Worm (Caenorhabditis elegans) whole organism, L4 larva: ENCODE measurements around the gene T14B1.1.

Experiments used
- F37D6.2 ChIP-seq: sonication (generic microtip); optimal IDR thresholded peaks from 2 replicates; lab custom pipeline; 2016; ENCODE audit warnings: mild to moderate bottlenecking, missing genetic modification characterization, missing compliant biosample characterization
- F44E2.7 ChIP-seq: fragments of 200-800 bp; sonication (Bioruptor generic); IDR thresholded peaks from 2 replicates; pipeline ENCODE4 v2.1.2; 2022; ENCODE audit warnings: missing genetic modification characterization, missing compliant biosample characterization
- R02D3.7 ChIP-seq: fragments of 150-350 bp; sonication (generic microtip); optimal IDR thresholded peaks from 3 replicates; lab custom pipeline; 2014; ENCODE audit warnings: missing biosample characterization, missing genetic modification characterization
- Y5F2A.4 ChIP-seq: fragments of 200-800 bp; sonication (Bioruptor generic); optimal IDR thresholded peaks from 2 replicates; lab custom pipeline; 2018; ENCODE audit warnings: mild to moderate bottlenecking, missing genetic modification characterization, missing compliant biosample characterization
- Y75B8A.6 ChIP-seq: fragments of 200-800 bp; sonication (Bioruptor generic); IDR thresholded peaks from 2 replicates; pipeline ENCODE4 v1.3.6; 2022; ENCODE audit warnings: missing genetic modification reagents, missing genetic modification characterization, missing compliant biosample characterization
- ama-1 ChIP-seq: fragments of 150-350 bp; optimal IDR thresholded peaks from 2 replicates; lab custom pipeline; 2014; ENCODE audit warnings: inconsistent platforms, mixed read lengths
- arid-1 ChIP-seq: fragments of 200-800 bp; sonication (Bioruptor generic); conservative IDR thresholded peaks from 2 replicates; pipeline ENCODE4 v1.3.6; 2022; ENCODE audit warnings: missing genetic modification reagents, missing genetic modification characterization, missing compliant biosample characterization
- ceh-20 ChIP-seq: fragments of 200-800 bp; sonication (Bioruptor generic); IDR thresholded peaks from 2 replicates; pipeline ENCODE4 v1.3.6; 2022; ENCODE audit warnings: missing genetic modification reagents, missing genetic modification characterization, missing compliant biosample characterization
- ceh-32 ChIP-seq: sonication (generic microtip); optimal IDR thresholded peaks from 2 replicates; lab custom pipeline; 2016; ENCODE audit warnings: mild to moderate bottlenecking, missing genetic modification characterization, missing compliant biosample characterization; ENCODE audit not compliant: poor library complexity
- daf-16 ChIP-seq, 3 experiments: sonication (generic microtip); optimal IDR thresholded peaks; 2 replicates each; lab custom pipeline; 2016 to 2017; ENCODE audit warnings: missing genetic modification characterization in 3 of 3, missing genetic modification reagents in 3 of 3, mild to moderate bottlenecking in 2 of 3, missing compliant biosample characterization in 2 of 3, missing biosample characterization in 1 of 3, moderate library complexity in 1 of 3
- daf-19 ChIP-seq: fragments of 200-800 bp; sonication (Bioruptor generic); conservative IDR thresholded peaks from 2 replicates; pipeline ENCODE4 v1.3.6; 2022; ENCODE audit warnings: missing genetic modification characterization, missing compliant biosample characterization
- daf-8 ChIP-seq: fragments of 200-800 bp; sonication (Bioruptor generic); IDR thresholded peaks from 2 replicates; pipeline ENCODE4 v1.3.6; 2022; ENCODE audit warnings: missing genetic modification characterization, missing compliant biosample characterization
- dmd-6 ChIP-seq: fragments of 200-800 bp; sonication (Bioruptor generic); IDR thresholded peaks from 2 replicates; pipeline ENCODE4 v1.3.6; 2022; ENCODE audit warnings: missing genetic modification reagents, missing genetic modification characterization, missing compliant biosample characterization
- duxl-1 ChIP-seq: sonication (generic microtip); optimal IDR thresholded peaks from 2 replicates; lab custom pipeline; 2016; ENCODE audit warnings: mild to moderate bottlenecking, missing genetic modification characterization, moderate library complexity, missing compliant biosample characterization; ENCODE audit not compliant: poor library complexity
- fos-1 ChIP-seq: fragments of 150-350 bp; optimal IDR thresholded peaks from 2 replicates; lab custom pipeline; 2014; ENCODE audit warnings: missing biosample characterization, missing genetic modification characterization
- hif-1 ChIP-seq, 2 experiments: sonication (generic microtip); optimal IDR thresholded peaks; 2 replicates each; lab custom pipeline; 2016 to 2017; ENCODE audit warnings: missing compliant biosample characterization in 2 of 2, missing genetic modification characterization in 2 of 2, missing genetic modification reagents in 2 of 2, missing genotype in 2 of 2, mild to moderate bottlenecking in 1 of 2
- hlh-11 ChIP-seq: fragments of 200-800 bp; sonication (Bioruptor generic); optimal IDR thresholded peaks from 2 replicates; lab custom pipeline; 2018; ENCODE audit warnings: mild to moderate bottlenecking, missing genetic modification characterization, missing compliant biosample characterization
- jun-1 ChIP-seq: fragments of 150-350 bp; optimal IDR thresholded peaks from 2 replicates; lab custom pipeline; 2014; ENCODE audit warnings: missing biosample characterization, missing genetic modification reagents, missing genetic modification characterization
- lin-1 ChIP-seq: fragments of 200-800 bp; sonication (Bioruptor generic); IDR thresholded peaks from 2 replicates; pipeline ENCODE4 v1.3.6; 2022; ENCODE audit warnings: missing genetic modification reagents, missing genetic modification characterization, missing compliant biosample characterization
- lsy-2 ChIP-seq, 2 experiments: fragments of 150-350 bp in 1 of 2; sonication (generic microtip) in 1 of 2; optimal IDR thresholded peaks; 2 replicates each; lab custom pipeline; 2014 to 2017; ENCODE audit warnings: missing biosample characterization in 2 of 2, missing genetic modification characterization in 2 of 2
- madf-5 ChIP-seq, 2 experiments: fragments of 200-800 bp; sonication (Bioruptor generic); IDR thresholded peaks; 2 replicates each; pipeline ENCODE4 v1.3.6; 2022; ENCODE audit warnings: missing compliant biosample characterization in 2 of 2, missing genetic modification characterization in 2 of 2
- mdt-29 ChIP-seq: fragments of 200-800 bp; sonication (Bioruptor generic); IDR thresholded peaks from 2 replicates; pipeline ENCODE4 v1.3.6; 2022; ENCODE audit warnings: missing genetic modification reagents, missing genetic modification characterization, missing compliant biosample characterization
- mes-2 ChIP-seq: sonication (generic microtip); optimal IDR thresholded peaks from 2 replicates; lab custom pipeline; 2016; ENCODE audit warnings: missing genotype, mild to moderate bottlenecking, missing genetic modification characterization, missing compliant biosample characterization; ENCODE audit not compliant: poor library complexity, severe bottlenecking
- mxl-2 ChIP-seq: fragments of 200-800 bp; sonication (Bioruptor generic); conservative IDR thresholded peaks from 2 replicates; pipeline ENCODE4 v1.3.6; 2022; ENCODE audit warnings: missing genetic modification reagents, missing genetic modification characterization, missing compliant biosample characterization
- nhr-11 ChIP-seq: fragments of 150-350 bp; optimal IDR thresholded peaks from 2 replicates; lab custom pipeline; 2014; ENCODE audit warnings: missing biosample characterization, missing genetic modification characterization
- nhr-111 ChIP-seq: fragments of 200-800 bp; sonication (Bioruptor generic); optimal IDR thresholded peaks from 2 replicates; lab custom pipeline; 2018; ENCODE audit warnings: mild to moderate bottlenecking, missing genetic modification characterization, missing compliant biosample characterization
- nhr-28 ChIP-seq: fragments of 150-350 bp; optimal IDR thresholded peaks from 2 replicates; lab custom pipeline; 2014; ENCODE audit warnings: missing biosample characterization, missing genetic modification characterization
- nhr-48 ChIP-seq: sonication (generic microtip); optimal IDR thresholded peaks from 2 replicates; lab custom pipeline; 2016; ENCODE audit warnings: mild to moderate bottlenecking, missing genetic modification characterization, missing compliant biosample characterization
- nhr-76 ChIP-seq: fragments of 150-350 bp; optimal IDR thresholded peaks from 2 replicates; lab custom pipeline; 2014; ENCODE audit warnings: missing biosample characterization, missing genetic modification characterization
- nhr-77 ChIP-seq: fragments of 150-350 bp; optimal IDR thresholded peaks from 2 replicates; lab custom pipeline; 2014; ENCODE audit warnings: missing biosample characterization, missing genetic modification characterization
- php-3 ChIP-seq: fragments of 200-800 bp; sonication (Bioruptor generic); IDR thresholded peaks from 2 replicates; pipeline ENCODE4 v1.3.6; 2022; ENCODE audit warnings: missing genetic modification reagents, missing genetic modification characterization, missing compliant biosample characterization
- set-16 ChIP-seq: fragments of 200-800 bp; sonication (Bioruptor generic); IDR thresholded peaks from 2 replicates; pipeline ENCODE4 v1.3.6; 2022; ENCODE audit warnings: missing genetic modification reagents, missing genetic modification characterization, missing compliant biosample characterization
- spr-1 ChIP-seq: sonication (generic microtip); optimal IDR thresholded peaks from 2 replicates; lab custom pipeline; 2016; ENCODE audit warnings: mild to moderate bottlenecking, missing genetic modification characterization, missing compliant biosample characterization
- tra-1 ChIP-seq: fragments of 200-800 bp; sonication (Bioruptor generic); IDR thresholded peaks from 2 replicates; pipeline ENCODE4 v1.3.6; 2022; ENCODE audit warnings: missing genetic modification reagents, missing genetic modification characterization, missing compliant biosample characterization
- unc-39 ChIP-seq: sonication (generic microtip); optimal IDR thresholded peaks from 2 replicates; lab custom pipeline; 2017; ENCODE audit warnings: missing biosample characterization, missing genetic modification characterization
- unc-62 ChIP-seq, 3 experiments: fragments of 150-350 bp in 1 of 3; sonication (generic microtip); optimal IDR thresholded peaks in 2 of 3; peaks in 1 of 3; 1 replicate in 1 of 3; 2 replicates in 2 of 3; lab custom pipeline; 2014 to 2017; ENCODE audit warnings: missing biosample characterization in 3 of 3, missing genetic modification characterization in 3 of 3, missing genetic modification reagents in 3 of 3, missing genotype in 1 of 3
- zfp-2 ChIP-seq: sonication (generic microtip); optimal IDR thresholded peaks from 2 replicates; lab custom pipeline; 2016; ENCODE audit warnings: mild to moderate bottlenecking, missing genetic modification characterization, missing compliant biosample characterization
- zip-11 ChIP-seq: fragments of 200-800 bp; sonication (Bioruptor generic); IDR thresholded peaks from 2 replicates; pipeline ENCODE4 v1.3.6; 2022; ENCODE audit warnings: missing genetic modification characterization, missing compliant biosample characterization
- ztf-11 ChIP-seq: fragments of 150-350 bp; optimal IDR thresholded peaks from 2 replicates; lab custom pipeline; 2014; ENCODE audit warnings: missing biosample characterization, missing genetic modification characterization

Gene T14B1.1

ce11 chrX:9637137-9637536 is 31.4 kb downstream of the T14B1.1 start (continued):
- TF ChIP-seq ama-1 = no peak
- no peak for TF ChIP-seq nhr-111
- TF ChIP-seq hlh-11 = peak; percentile 64
- no peak for TF ChIP-seq daf-19 (GFP tag; lab: Robert Waterston, UW)
- TF ChIP-seq ceh-20 (GFP tag; lab: Robert Waterston, UW) = no peak
- TF ChIP-seq Y5F2A.4 (GFP tag; lab: Kevin White, UChicago) = no peak
- TF ChIP-seq dmd-6 (GFP tag; lab: Robert Waterston, UW) = no peak
- no peak for TF ChIP-seq nhr-48 (tag; lab: Kevin White, UChicago)
- no peak for TF ChIP-seq jun-1 (tag; lab: Kevin White, UChicago)
- TF ChIP-seq nhr-77 (tag; lab: Kevin White, UChicago) = no peak
- TF ChIP-seq madf-5 (GFP tag; IDR thresholded peaks at IDR 0.05; lab: Robert Waterston, UW) = no peak
- TF ChIP-seq daf-8 (GFP tag; lab: Robert Waterston, UW) = no peak
- TF ChIP-seq zfp-2 = no peak
- no peak for TF ChIP-seq hif-1 (tag; optimal IDR thresholded peaks at IDR 0.05; lab: Kevin White, UChicago)
- TF ChIP-seq set-16 (GFP tag; lab: Robert Waterston, UW) = no peak; the same call in 1 of the 2 replicates
- no peak for TF ChIP-seq mxl-2 (GFP tag; lab: Robert Waterston, UW)
- no peak for TF ChIP-seq nhr-11 (tag; lab: Kevin White, UChicago)
- no peak for TF ChIP-seq spr-1 (tag; lab: Kevin White, UChicago)
- TF ChIP-seq unc-39 (tag; lab: Kevin White, UChicago) = no peak
- TF ChIP-seq php-3 = no peak
- no peak for TF ChIP-seq zip-11 (GFP tag; lab: Robert Waterston, UW)
- TF ChIP-seq F37D6.2 = no peak
- peak; percentile 49 for TF ChIP-seq mes-2 (tag; lab: Kevin White, UChicago)
- no peak for TF ChIP-seq F44E2.7
- TF ChIP-seq R02D3.7 (tag; lab: Kevin White, UChicago) = no peak
- peak; percentile 45 for TF ChIP-seq nhr-28 (tag; lab: Kevin White, UChicago)
- TF ChIP-seq ztf-11 (tag; lab: Kevin White, UChicago) = no peak
- no peak for TF ChIP-seq daf-16 (GFP tag; optimal IDR thresholded peaks at IDR 0.05; lab: Kevin White, UChicago)
- no peak for TF ChIP-seq daf-16 (tag; optimal IDR thresholded peaks at IDR 0.05; lab: Kevin White, UChicago)
- no peak for TF ChIP-seq duxl-1 (tag; lab: Kevin White, UChicago)
- TF ChIP-seq Y75B8A.6 (GFP tag; lab: Robert Waterston, UW) = no peak
- no peak for TF ChIP-seq ceh-32 (tag; lab: Kevin White, UChicago)
- TF ChIP-seq tra-1 = no peak
- TF ChIP-seq mdt-29 (GFP tag; lab: Robert Waterston, UW) = no peak
- TF ChIP-seq arid-1 (GFP tag; lab: Robert Waterston, UW) = no peak

- TF ChIP-seq lin-1 (GFP tag; lab: Robert Waterston, UW) (no peak), nhr-28 (tag; lab: Kevin White, UChicago) (no peak), fos-1 (tag; lab: Kevin White, UChicago) (no peak), lsy-2 (tag; optimal IDR thresholded peaks at IDR 0.05; lab: Kevin White, UChicago) (no peak), spr-1 (tag; lab: Kevin White, UChicago) (no peak), unc-62 (GFP tag; optimal IDR thresholded peaks at IDR 0.05 in 1 of 2; lab: Kevin White, UChicago) (no peak), unc-62 (tag; optimal IDR thresholded peaks at IDR 0.05; lab: Kevin White, UChicago) (no peak), nhr-76 (no peak), mdt-29 (GFP tag; lab: Robert Waterston, UW) (no peak)
These were observed 33.1 kb downstream of the T14B1.1 start, which contains the start of gene F34H10.5 for ce11 chrX:9635376-9635775. F34H10.5 (plus strand) TSS chrX:9635676.
